Worm (Caenorhabditis elegans) whole organism, mixed stage, embryonic: Measurements from ENCODE around the gene sel-15.

Source experiments
- blmp-1 ChIP-seq: fragments of 150-350 bp; optimal IDR thresholded peaks from 2 replicates; lab custom pipeline; 2014; ENCODE audit warnings: missing biosample characterization, missing genetic modification characterization
- cnd-1 ChIP-seq: fragments of 200-800 bp; sonication (Bioruptor generic); optimal IDR thresholded peaks from 2 replicates; lab custom pipeline; 2018; ENCODE audit warnings: mild to moderate bottlenecking, missing genetic modification characterization, missing compliant biosample characterization
- drap-1 ChIP-seq: fragments of 200-800 bp; sonication (Bioruptor generic); optimal IDR thresholded peaks from 3 replicates; lab custom pipeline; 2018; ENCODE audit warnings: mild to moderate bottlenecking, missing genetic modification characterization, missing compliant biosample characterization
- elt-1 ChIP-seq: sonication (generic microtip); optimal IDR thresholded peaks from 2 replicates; lab custom pipeline; 2017; ENCODE audit warnings: missing genetic modification characterization, mild to moderate bottlenecking, missing compliant biosample characterization, antibody characterized with exemption, moderate library complexity, borderline replicate concordance; ENCODE audit not compliant: insufficient read depth
- lin-32 ChIP-seq: fragments of 200-800 bp; sonication (Bioruptor generic); optimal IDR thresholded peaks from 2 replicates; lab custom pipeline; 2018; ENCODE audit warnings: mild to moderate bottlenecking, missing genetic modification characterization, missing compliant biosample characterization
- lsy-2 ChIP-seq: fragments of 150-350 bp; optimal IDR thresholded peaks from 2 replicates; lab custom pipeline; 2014; ENCODE audit warnings: missing biosample characterization, missing genetic modification characterization
- mep-1 ChIP-seq: fragments of 150-350 bp; optimal IDR thresholded peaks from 2 replicates; lab custom pipeline; 2017; ENCODE audit warnings: missing biosample characterization, missing genetic modification reagents, missing genetic modification characterization, inconsistent platforms
- nhr-28 ChIP-seq: fragments of 150-350 bp; optimal IDR thresholded peaks from 2 replicates; lab custom pipeline; 2014; ENCODE audit warnings: missing biosample characterization, missing genetic modification characterization
- nhr-76 ChIP-seq: sonication (generic microtip); optimal IDR thresholded peaks from 2 replicates; lab custom pipeline; 2017; ENCODE audit warnings: missing biosample characterization, missing genetic modification characterization
- pha-4 ChIP-seq: fragments of 150-350 bp; optimal IDR thresholded peaks from 2 replicates; lab custom pipeline; 2018; ENCODE audit warnings: missing biosample characterization, missing genetic modification reagents, missing genetic modification characterization
- sptf-1 ChIP-seq: sonication (generic microtip); optimal IDR thresholded peaks from 2 replicates; lab custom pipeline; 2017; ENCODE audit warnings: mild to moderate bottlenecking, missing genetic modification characterization, moderate library complexity, missing compliant biosample characterization
- unc-62 ChIP-seq: fragments of 150-350 bp; optimal IDR thresholded peaks from 2 replicates; lab custom pipeline; 2014; ENCODE audit warnings: missing biosample characterization, missing genetic modification reagents, missing genetic modification characterization

DNA sequence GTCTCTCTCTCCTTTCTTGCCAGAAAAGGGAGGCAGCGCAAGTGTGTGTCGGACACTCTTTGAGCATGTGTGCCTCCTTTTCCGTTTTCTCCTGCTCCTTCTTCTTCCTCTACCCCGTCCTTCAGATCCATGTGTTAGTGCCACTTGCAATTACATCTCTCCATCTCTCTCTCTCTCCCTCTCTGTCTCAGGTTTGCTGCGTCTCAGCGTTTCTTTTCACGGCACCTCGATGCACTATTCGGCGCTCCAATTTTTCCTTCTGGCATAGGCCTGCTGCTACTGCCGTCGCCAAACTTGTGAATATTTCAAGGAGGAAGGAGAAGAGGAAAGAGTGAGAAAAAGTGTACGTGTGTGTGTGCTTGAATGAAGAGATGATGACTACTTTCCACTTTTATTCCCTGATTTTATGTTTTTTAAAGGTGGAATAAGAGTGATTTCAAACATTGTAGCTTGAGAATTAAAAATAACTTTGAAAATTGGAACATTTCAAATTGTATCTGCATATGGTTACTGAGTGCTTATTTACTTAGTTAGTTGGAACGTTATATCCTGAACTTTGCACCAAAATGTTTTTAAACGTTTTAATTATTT lies 27.9 kb downstream of the sel-15 start, which contains the start of gene W02B3.3:
- TF ChIP-seq sptf-1 (tag; lab: Kevin White, UChicago) = no peak
- TF ChIP-seq nhr-76 (tag; lab: Kevin White, UChicago) = no peak
- no peak for TF ChIP-seq cnd-1 (tag; lab: Kevin White, UChicago)
- TF ChIP-seq blmp-1 (tag; lab: Kevin White, UChicago) = no peak
- TF ChIP-seq drap-1 (GFP tag; lab: Kevin White, UChicago) = no peak
- no peak for TF ChIP-seq mep-1 (tag; lab: Kevin White, UChicago)
- no peak for TF ChIP-seq unc-62 (GFP tag; lab: Kevin White, UChicago)
- no peak for TF ChIP-seq lin-32 (GFP tag; lab: Kevin White, UChicago)
- no peak for TF ChIP-seq pha-4 (tag; lab: Kevin White, UChicago)
- no peak for TF ChIP-seq nhr-28 (tag; lab: Kevin White, UChicago)
- no peak for TF ChIP-seq elt-1 (tag; lab: Kevin White, UChicago)
- TF ChIP-seq lsy-2 (tag; lab: Kevin White, UChicago) = no peak
